Worm (Caenorhabditis elegans): Measurements from ENCODE around the gene F28C6.5.

The F28C6.5 gene

ce11 chrII:8569038-8569977 lies 30.0 kb upstream of the F28C6.5 start, which contains the start of the genes col-38 and rpl-5 (continued):
- TF ChIP-seq sdz-12 (GFP tag; optimal IDR thresholded peaks at IDR 0.05) = no peak
- TF ChIP-seq snpc-4 (tag; optimal IDR thresholded peaks at IDR 0.05) = no peak
- TF ChIP-seq dve-1 (tag; optimal IDR thresholded peaks at IDR 0.05; ENCODE audit: insufficient read depth) = peak; percentile 90
- TF ChIP-seq mxl-2 (GFP tag; conservative IDR thresholded peaks at IDR 0.05) = no peak
- no peak for TF ChIP-seq F44E2.7 (GFP tag; IDR thresholded peaks at IDR 0.05)
- TF ChIP-seq php-3 (GFP tag; IDR thresholded peaks at IDR 0.05) = 0 out of 2 replicates have a peak, but pooled peaks have one; percentile 62
- TF ChIP-seq ztf-7 (tag; optimal IDR thresholded peaks at IDR 0.05) = no peak
- no peak for TF ChIP-seq D1046.2 (GFP tag; IDR thresholded peaks at IDR 0.05)
- TF ChIP-seq fkh-10 (GFP tag; optimal IDR thresholded peaks at IDR 0.05) = peak; percentile 90
- no peak for TF ChIP-seq zip-11 (GFP tag; IDR thresholded peaks at IDR 0.05)
- TF ChIP-seq spr-3 (GFP tag; optimal IDR thresholded peaks at IDR 0.05) = no peak
- no peak for TF ChIP-seq madf-9 (GFP tag; conservative IDR thresholded peaks at IDR 0.05)
- peak; percentile 93 for TF ChIP-seq nhr-77 (tag; optimal IDR thresholded peaks at IDR 0.05)
- peak; percentile 0 for TF ChIP-seq jun-1 (tag; optimal IDR thresholded peaks at IDR 0.05)
- TF ChIP-seq daf-8 (GFP tag; IDR thresholded peaks at IDR 0.05) = no peak
- TF ChIP-seq mep-1 (tag; optimal IDR thresholded peaks at IDR 0.05) = peak; percentile 92
- TF ChIP-seq mdt-29 (GFP tag; IDR thresholded peaks at IDR 0.05) = no peak
- TF ChIP-seq dmd-8 (GFP tag; IDR thresholded peaks at IDR 0.05) = no peak
- peak; percentile 26 to 93 for TF ChIP-seq ZK546.5 (tag; optimal IDR thresholded peaks at IDR 0.05)
- no peak for TF ChIP-seq cey-2 (tag; optimal IDR thresholded peaks at IDR 0.05; ENCODE audit: borderline replicate concordance, insufficient read depth)
- TF ChIP-seq fos-1 (tag; optimal IDR thresholded peaks at IDR 0.05) = no peak
- no peak for TF ChIP-seq T20F7.1 (GFP tag; optimal IDR thresholded peaks at IDR 0.05)
- peak; percentile 49 for TF ChIP-seq F37D6.2 (tag; optimal IDR thresholded peaks at IDR 0.05)
- peak; percentile 97 for TF ChIP-seq aha-1 (tag)
- TF ChIP-seq Y5F2A.4 (GFP tag; optimal IDR thresholded peaks at IDR 0.05) = no peak
- TF ChIP-seq set-16 (GFP tag; IDR thresholded peaks at IDR 0.05) = no peak
- peak; percentile 85 for TF ChIP-seq nhr-28 (tag; optimal IDR thresholded peaks at IDR 0.05)
- TF ChIP-seq nhr-111 (GFP tag; optimal IDR thresholded peaks at IDR 0.05) = no peak
- TF ChIP-seq lin-29 (GFP tag; IDR thresholded peaks at IDR 0.05) = no peak
- peak; percentile 53 for TF ChIP-seq duxl-1 (tag; optimal IDR thresholded peaks at IDR 0.05; ENCODE audit: poor library complexity)
- no peak for TF ChIP-seq ZK337.2 (GFP tag; IDR thresholded peaks at IDR 0.05)
- TF ChIP-seq daf-12 (tag; optimal IDR thresholded peaks at IDR 0.05) = no peak
- TF ChIP-seq daf-19 (GFP tag; conservative IDR thresholded peaks at IDR 0.05) = 0 out of 2 replicates have a peak, but pooled peaks have one; percentile 51
- no peak for TF ChIP-seq ceh-62 (tag; optimal IDR thresholded peaks at IDR 0.05)
- TF ChIP-seq saeg-2 (GFP tag; IDR thresholded peaks at IDR 0.05) = no peak
- TF ChIP-seq Y105C5A.15 (GFP tag; IDR thresholded peaks at IDR 0.05) = no peak
- TF ChIP-seq aly-2 (tag; optimal IDR thresholded peaks at IDR 0.05) = no peak
- no peak for TF ChIP-seq lim-7 (GFP tag; IDR thresholded peaks at IDR 0.05)
- no peak for TF ChIP-seq lin-15B (tag; optimal IDR thresholded peaks at IDR 0.05)
- no peak for TF ChIP-seq ceh-82 (tag; optimal IDR thresholded peaks at IDR 0.05)
- no peak for TF ChIP-seq lir-3 (tag; optimal IDR thresholded peaks at IDR 0.05)
- TF ChIP-seq hif-1 (tag; optimal IDR thresholded peaks at IDR 0.05) = peak in 1 of 2 experiments; percentile 78
- peak; percentile 72 for TF ChIP-seq lin-13 (GFP tag; optimal IDR thresholded peaks at IDR 0.05)
- peak; percentile 87 for TF ChIP-seq rbr-2 (tag; optimal IDR thresholded peaks at IDR 0.05)
- TF ChIP-seq arid-1 (GFP tag; conservative IDR thresholded peaks at IDR 0.05) = peak; percentile 60; the same call in 1 of the 2 replicates
- TF ChIP-seq nhr-76 (tag; optimal IDR thresholded peaks at IDR 0.05) = no peak
- peak; percentile 82 for TF ChIP-seq hlh-11 (tag; optimal IDR thresholded peaks at IDR 0.05)
- TF ChIP-seq zfp-3 (GFP tag; conservative IDR thresholded peaks at IDR 0.05) = 0 out of 2 replicates have a peak, but pooled peaks have one; percentile 65
- TF ChIP-seq lin-1 (GFP tag; IDR thresholded peaks at IDR 0.05) = no peak
- no peak for TF ChIP-seq nhr-10 (tag; optimal IDR thresholded peaks at IDR 0.05)
